Fruit fly (Drosophila melanogaster): ENCODE measurements around the gene CG31637.

dm6 chr2L:6474878-6475582 is 23.4 kb upstream of the CG31637 start:
- TF ChIP-seq CTCF (optimal IDR thresholded peaks at IDR 0.05): no peak
- TF ChIP-seq CG8478 (optimal IDR thresholded peaks at IDR 0.05): no peak

All from S2 (cell line).